Fruit fly (Drosophila melanogaster) whole organism, wandering third instar larva: Measurements from ENCODE around the gene Adsl.

Experiments
- Abd-B ChIP-seq: fragments of >200 bp; optimal IDR thresholded peaks from 2 replicates; lab custom pipeline; 2017; ENCODE audit warnings: missing biosample characterization, missing genetic modification characterization
- CG32264 ChIP-seq: fragments of 200-800 bp; sonication (Bioruptor generic); optimal IDR thresholded peaks from 2 replicates; lab custom pipeline; 2016; ENCODE audit warnings: missing biosample characterization, missing genetic modification characterization
- CG9705 ChIP-seq: fragments of 200-800 bp; sonication (Bioruptor generic); optimal IDR thresholded peaks from 2 replicates; lab custom pipeline; 2018; ENCODE audit warnings: missing biosample characterization, mild to moderate bottlenecking, missing genetic modification characterization
- CrebA ChIP-seq: fragments of 200-800 bp; sonication (Bioruptor generic); optimal IDR thresholded peaks from 2 replicates; lab custom pipeline; 2016; ENCODE audit warnings: missing biosample characterization, mild to moderate bottlenecking, missing genetic modification characterization, borderline replicate concordance
- Dfd ChIP-seq: fragments of >200 bp; optimal IDR thresholded peaks from 2 replicates; lab custom pipeline; 2017; ENCODE audit warnings: missing biosample characterization, missing genetic modification characterization
- Dif ChIP-seq: fragments of 200-275, 200-300 bp; sonication (Bioruptor generic); optimal IDR thresholded peaks from 2 replicates; lab custom pipeline; 2018; ENCODE audit warnings: missing biosample characterization, missing genetic modification characterization; ENCODE audit not compliant: partially characterized antibody
- GATAd ChIP-seq: sonication (Bioruptor generic); optimal IDR thresholded peaks from 2 replicates; lab custom pipeline; 2016; ENCODE audit warnings: missing biosample characterization, missing genetic modification characterization
- HLH106 ChIP-seq: fragments of 200-800 bp; optimal IDR thresholded peaks from 3 replicates; lab custom pipeline; 2019; ENCODE audit warnings: missing biosample characterization, mild to moderate bottlenecking, missing genetic modification characterization, moderate library complexity
- Hnf4 ChIP-seq: fragments of 200-800 bp; sonication (Bioruptor generic); optimal IDR thresholded peaks from 2 replicates; lab custom pipeline; 2016; ENCODE audit warnings: missing biosample characterization, mild to moderate bottlenecking, missing genetic modification characterization
- Hr78 ChIP-seq: fragments of >200 bp; optimal IDR thresholded peaks from 2 replicates; lab custom pipeline; 2017; ENCODE audit warnings: missing biosample characterization, missing genetic modification characterization
- Hr83 ChIP-seq: fragments of 200-300 bp; sonication (Bioruptor generic); optimal IDR thresholded peaks from 2 replicates; lab custom pipeline; 2016; ENCODE audit warnings: missing biosample characterization, mild to moderate bottlenecking, missing genetic modification characterization, moderate library complexity; ENCODE audit not compliant: poor library complexity, severe bottlenecking
- Jra ChIP-seq: sonication (Bioruptor generic); optimal IDR thresholded peaks from 2 replicates; lab custom pipeline; 2016; ENCODE audit warnings: missing biosample characterization, missing genetic modification characterization
- Mio ChIP-seq: sonication (Bioruptor generic); optimal IDR thresholded peaks from 2 replicates; lab custom pipeline; 2016; ENCODE audit warnings: missing biosample characterization, missing genetic modification characterization
- Myc ChIP-seq: fragments of >200 bp; optimal IDR thresholded peaks from 2 replicates; lab custom pipeline; 2017
- N ChIP-seq: fragments of >200 bp; optimal IDR thresholded peaks from 2 replicates; lab custom pipeline; 2018; ENCODE audit warnings: missing biosample characterization, missing external identifiers, missing genetic modification characterization
- OdsH ChIP-seq: fragments of 200-800 bp; sonication (Bioruptor generic); optimal IDR thresholded peaks from 2 replicates; lab custom pipeline; 2016; ENCODE audit warnings: missing biosample characterization, mild to moderate bottlenecking, missing genetic modification characterization
- Rel ChIP-seq, 2 experiments: fragments of 200-800 bp; sonication (Bioruptor generic) in 1 of 2; optimal IDR thresholded peaks; 2 replicates in 1 of 2; 3 replicates in 1 of 2; lab custom pipeline; 2016 to 2019; ENCODE audit warnings: mild to moderate bottlenecking in 2 of 2, missing biosample characterization in 2 of 2, missing genetic modification characterization in 2 of 2, moderate library complexity in 1 of 2
- Sp1 ChIP-seq: fragments of 200-800 bp; sonication (Bioruptor generic); optimal IDR thresholded peaks from 3 replicates; lab custom pipeline; 2019; ENCODE audit warnings: missing biosample characterization, mild to moderate bottlenecking, missing genetic modification characterization, moderate library complexity
- Vsx2 ChIP-seq: fragments of 200-300, 225-300 bp; sonication (Bioruptor generic); optimal IDR thresholded peaks from 2 replicates; lab custom pipeline; 2018; ENCODE audit warnings: missing biosample characterization, missing genetic modification characterization; ENCODE audit not compliant: partially characterized antibody
- br ChIP-seq: fragments of 200-800 bp; sonication (Bioruptor generic); optimal IDR thresholded peaks from 2 replicates; lab custom pipeline; 2016; ENCODE audit warnings: missing biosample characterization, missing genetic modification characterization
- brk ChIP-seq: fragments of 200-800 bp; sonication (Bioruptor generic); optimal IDR thresholded peaks from 2 replicates; lab custom pipeline; 2016; ENCODE audit warnings: missing biosample characterization, mild to moderate bottlenecking, missing genetic modification characterization
- dl ChIP-seq, 2 experiments: fragments of 175-275, 200-275 bp in 1 of 2; fragments of 200-275 bp in 1 of 2; sonication (Bioruptor generic); optimal IDR thresholded peaks; lab custom pipeline; 2018; ENCODE audit warnings: mild to moderate bottlenecking in 2 of 2, missing biosample characterization in 2 of 2, missing genetic modification characterization in 2 of 2, moderate library complexity in 2 of 2; ENCODE audit not compliant: partially characterized antibody in 2 of 2, insufficient read depth in 1 of 2
- dmrt93B ChIP-seq: fragments of 200-800 bp; sonication (Bioruptor generic); optimal IDR thresholded peaks from 2 replicates; lab custom pipeline; 2018; ENCODE audit warnings: missing biosample characterization, mild to moderate bottlenecking, missing genetic modification characterization
- dsf ChIP-seq: sonication (Bioruptor generic); optimal IDR thresholded peaks from 2 replicates; lab custom pipeline; 2016; ENCODE audit warnings: missing biosample characterization, missing genetic modification characterization, borderline replicate concordance
- ey ChIP-seq: fragments of 200-800 bp; sonication (Bioruptor generic); optimal IDR thresholded peaks from 2 replicates; lab custom pipeline; 2016; ENCODE audit warnings: missing biosample characterization, missing genetic modification characterization
- foxo ChIP-seq, 2 experiments: fragments of 200-800 bp; sonication (Bioruptor generic); optimal IDR thresholded peaks; 2 replicates in 1 of 2; 3 replicates in 1 of 2; lab custom pipeline; 2016 to 2017; ENCODE audit warnings: missing biosample characterization in 2 of 2, missing genetic modification characterization in 2 of 2
- fru ChIP-seq: fragments of 200-800 bp; sonication (Bioruptor generic); optimal IDR thresholded peaks from 3 replicates; lab custom pipeline; 2016; ENCODE audit warnings: missing biosample characterization, mild to moderate bottlenecking, missing genetic modification characterization
- h ChIP-seq: fragments of 200-800 bp; sonication (Bioruptor generic); optimal IDR thresholded peaks from 3 replicates; lab custom pipeline; 2016; ENCODE audit warnings: missing biosample characterization, mild to moderate bottlenecking, missing genetic modification characterization
- jim ChIP-seq: fragments of 175-275, 200-325 bp; sonication (Bioruptor generic); optimal IDR thresholded peaks from 2 replicates; lab custom pipeline; 2016; ENCODE audit warnings: missing biosample characterization, mild to moderate bottlenecking, missing genetic modification characterization
- lola ChIP-seq: fragments of >200 bp; optimal IDR thresholded peaks from 2 replicates; lab custom pipeline; 2017; ENCODE audit warnings: missing biosample characterization, missing genetic modification characterization
- pan ChIP-seq: fragments of >200 bp; optimal IDR thresholded peaks from 2 replicates; lab custom pipeline; 2017
- psq ChIP-seq: fragments of 200-800 bp; sonication (Bioruptor generic); optimal IDR thresholded peaks from 3 replicates; lab custom pipeline; 2017; ENCODE audit warnings: missing biosample characterization, mild to moderate bottlenecking, missing genetic modification characterization, moderate library complexity
- rgr ChIP-seq: fragments of 200-800 bp; sonication (Bioruptor generic); optimal IDR thresholded peaks from 3 replicates; lab custom pipeline; 2016; ENCODE audit warnings: missing biosample characterization, mild to moderate bottlenecking, missing genetic modification characterization
- sage ChIP-seq: fragments of 200-800 bp; sonication (Bioruptor generic); optimal IDR thresholded peaks from 2 replicates; lab custom pipeline; 2016; ENCODE audit warnings: missing biosample characterization, mild to moderate bottlenecking, missing genetic modification characterization
- sv ChIP-seq: fragments of 200-800 bp; sonication (Bioruptor generic); optimal IDR thresholded peaks from 3 replicates; lab custom pipeline; 2016; ENCODE audit warnings: missing biosample characterization, missing genetic modification characterization
- tai ChIP-seq: sonication (Bioruptor generic); optimal IDR thresholded peaks from 2 replicates; lab custom pipeline; 2016; ENCODE audit warnings: missing biosample characterization, missing genetic modification characterization
- usp ChIP-seq: fragments of >200 bp; optimal IDR thresholded peaks from 2 replicates; lab custom pipeline; 2017; ENCODE audit warnings: missing biosample characterization, missing genetic modification characterization
- woc ChIP-seq: sonication (Bioruptor generic); optimal IDR thresholded peaks from 2 replicates; lab custom pipeline; 2016; ENCODE audit warnings: missing biosample characterization, mild to moderate bottlenecking, missing genetic modification characterization

The Adsl gene

DNA sequence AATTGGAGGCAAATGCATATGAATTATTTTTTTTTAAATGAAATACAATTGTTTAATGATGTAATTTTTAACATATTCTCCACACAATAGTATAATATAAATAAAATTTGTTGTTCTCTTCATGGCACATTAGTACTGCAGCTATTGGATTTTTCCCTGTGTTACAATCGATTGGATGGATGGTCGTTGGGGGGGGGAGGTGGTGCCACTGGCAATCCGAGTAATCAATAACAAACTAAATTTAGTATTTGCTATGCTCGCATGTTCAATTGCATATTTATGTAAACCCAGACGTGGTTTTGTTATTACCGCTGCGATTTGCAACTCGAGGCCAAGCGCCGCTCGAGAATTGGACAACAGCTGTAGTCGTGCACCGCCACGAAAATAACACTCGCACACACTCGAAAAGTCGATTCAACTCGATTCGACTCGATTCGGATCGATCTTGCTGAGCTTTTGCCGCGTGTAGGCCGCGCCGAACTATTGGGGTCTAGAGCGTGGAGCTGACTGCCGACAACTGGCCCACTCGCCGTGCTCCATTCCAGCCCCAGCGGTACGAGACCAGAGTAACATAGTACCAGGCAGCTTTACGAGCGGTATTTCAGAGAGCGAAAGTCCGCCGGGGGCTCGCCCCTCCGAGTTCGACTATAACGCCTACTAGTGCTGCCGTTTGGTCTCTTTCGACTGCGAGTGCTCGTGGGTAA is 33.5 kb downstream of the Adsl start, which contains the start of gene CG18622:
TSS of gene CG18622 (minus strand) at position 513 of the 704 bp plus-strand sequence.
- no peak for TF ChIP-seq usp
- TF ChIP-seq Mio = no peak
- no peak for TF ChIP-seq Hnf4 (GFP tag; lab: Kevin White, UChicago)
- no peak for TF ChIP-seq br (GFP tag; lab: Kevin White, UChicago)
- TF ChIP-seq Rel (GFP tag; optimal IDR thresholded peaks at IDR 0.05; lab: Kevin White, UChicago) = no peak
- peak; percentile 33 for TF ChIP-seq Rel (tag; optimal IDR thresholded peaks at IDR 0.05; lab: Kevin White, UChicago)
- TF ChIP-seq Sp1 (GFP tag; lab: Kevin White, UChicago) = no peak
- no peak for TF ChIP-seq Myc (lab: Kevin White, UChicago)
- no peak for TF ChIP-seq psq (GFP tag; lab: Kevin White, UChicago)
- TF ChIP-seq Dif (GFP tag; lab: Kevin White, UChicago) = peak; percentile 44
- TF ChIP-seq tai (GFP tag; lab: Kevin White, UChicago) = no peak
- no peak for TF ChIP-seq rgr (GFP tag; lab: Kevin White, UChicago)
- peak in 1 of 2 experiments; percentile 23 for TF ChIP-seq dl (GFP tag; optimal IDR thresholded peaks at IDR 0.05; lab: Kevin White, UChicago; ENCODE audit: insufficient read depth in 1 of 2, partially characterized antibody in 2 of 2)
- TF ChIP-seq h (GFP tag; lab: Kevin White, UChicago) = peak; percentile 16
- TF ChIP-seq CG32264 (GFP tag; lab: Kevin White, UChicago) = no peak
- TF ChIP-seq Hr83 (GFP tag; lab: Kevin White, UChicago) = peak; percentile 20
- no peak for TF ChIP-seq Hr78 (GFP tag; lab: Kevin White, UChicago)
- TF ChIP-seq, all 38 proteins: peak for 5

DNA sequence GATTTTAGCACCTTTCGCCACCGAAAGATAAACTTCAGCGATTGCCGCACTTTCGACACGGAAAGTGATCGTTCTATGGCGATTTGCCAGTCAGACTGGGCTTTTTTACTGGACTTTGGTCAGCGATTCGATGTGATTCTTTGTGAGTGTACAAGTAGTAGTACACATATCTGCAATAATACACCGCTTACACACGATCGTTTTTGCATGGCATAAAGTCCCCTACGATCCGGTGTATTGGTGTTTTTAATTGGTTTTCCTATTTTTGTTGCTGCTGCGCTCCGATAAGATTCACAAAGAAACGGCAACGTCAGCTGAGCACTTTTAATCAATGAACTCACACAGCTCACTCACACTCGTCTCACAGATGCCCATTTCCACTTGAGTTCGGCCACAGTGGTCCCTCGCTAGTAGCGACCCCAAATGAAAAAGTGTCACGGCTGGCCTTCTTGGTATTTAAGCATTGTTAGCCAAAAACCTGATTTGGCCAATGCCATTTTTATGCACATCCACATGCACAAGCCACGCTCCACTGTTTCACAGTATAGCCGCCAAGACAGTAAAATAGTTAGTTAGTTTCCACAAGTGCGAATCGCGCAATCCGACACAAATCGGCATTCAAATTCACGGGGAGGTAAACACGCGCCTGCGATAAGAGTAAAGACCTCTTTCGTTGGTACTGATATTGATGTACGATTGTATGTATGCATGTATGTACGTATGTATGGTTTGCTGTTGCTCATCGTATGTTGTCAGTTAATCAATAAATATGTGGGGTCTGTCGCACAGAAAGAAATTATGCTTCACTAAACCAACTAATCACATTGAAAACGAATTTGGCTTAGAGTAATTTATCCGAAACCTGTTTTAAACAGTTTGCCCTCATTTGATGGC is 34.5 kb downstream of the Adsl start:
- TF ChIP-seq jim (GFP tag; lab: Kevin White, UChicago) = no peak
- TF ChIP-seq Hr78 (GFP tag; lab: Kevin White, UChicago) = no peak
- peak; percentile 83 for TF ChIP-seq psq (GFP tag; lab: Kevin White, UChicago)
- TF ChIP-seq Myc (lab: Kevin White, UChicago) = no peak
- TF ChIP-seq fru (GFP tag; lab: Kevin White, UChicago) = peak; percentile 95
- peak; percentile 90 for TF ChIP-seq CG32264 (GFP tag; lab: Kevin White, UChicago)
- TF ChIP-seq br (GFP tag; lab: Kevin White, UChicago) = peak; percentile 95
- peak; percentile 70 for TF ChIP-seq tai (GFP tag; lab: Kevin White, UChicago)
- TF ChIP-seq Rel (GFP tag; optimal IDR thresholded peaks at IDR 0.05; lab: Kevin White, UChicago) = no peak
- peak; percentile 97 for TF ChIP-seq Rel (tag; optimal IDR thresholded peaks at IDR 0.05; lab: Kevin White, UChicago)
- TF ChIP-seq Hr83 (GFP tag; lab: Kevin White, UChicago) = peak; percentile 49
- TF ChIP-seq GATAd (GFP tag; lab: Kevin White, UChicago) = no peak
- TF ChIP-seq Dfd (GFP tag; lab: Kevin White, UChicago) = no peak
- no peak for TF ChIP-seq N (GFP tag; lab: Kevin White, UChicago)
- peak; percentile 93 for TF ChIP-seq OdsH (GFP tag; lab: Kevin White, UChicago)
- TF ChIP-seq woc = peak; percentile 87
- peak; percentile 86 for TF ChIP-seq Sp1 (GFP tag; lab: Kevin White, UChicago)
- peak; percentile 87 for TF ChIP-seq sv (GFP tag; lab: Kevin White, UChicago)
- no peak for TF ChIP-seq pan (lab: Kevin White, UChicago)
- peak; percentile 96 for TF ChIP-seq ey (GFP tag; lab: Kevin White, UChicago)
- TF ChIP-seq Jra = peak; percentile 78
- TF ChIP-seq usp = no peak
- peak; percentile 64 for TF ChIP-seq CG9705 (GFP tag; lab: Kevin White, UChicago)
- TF ChIP-seq Hnf4 (GFP tag; lab: Kevin White, UChicago) = peak; percentile 86
- peak; percentile 57 for TF ChIP-seq sage (GFP tag; lab: Kevin White, UChicago)
- TF ChIP-seq Dif (GFP tag; lab: Kevin White, UChicago) = no peak
- TF ChIP-seq brk = peak; percentile 24
- no peak for TF ChIP-seq dl (GFP tag; optimal IDR thresholded peaks at IDR 0.05; lab: Kevin White, UChicago; ENCODE audit: insufficient read depth in 1 of 2, partially characterized antibody in 2 of 2)
- no peak for TF ChIP-seq Vsx2
- peak; percentile 66 for TF ChIP-seq CrebA
- TF ChIP-seq HLH106 (tag; lab: Kevin White, UChicago) = peak; percentile 91
- TF ChIP-seq lola (GFP tag; lab: Kevin White, UChicago) = no peak
- TF ChIP-seq dmrt93B = peak; percentile 77
- peak; percentile 83 for TF ChIP-seq Mio
- TF ChIP-seq dsf (GFP tag; lab: Kevin White, UChicago) = no peak
- no peak for TF ChIP-seq Abd-B
- TF ChIP-seq rgr (GFP tag; lab: Kevin White, UChicago) = peak; percentile 91
- TF ChIP-seq foxo (GFP tag; optimal IDR thresholded peaks at IDR 0.05; lab: Kevin White, UChicago) = peak; percentile 90 to 96
- TF ChIP-seq h (GFP tag; lab: Kevin White, UChicago) = peak; percentile 97
